Fruit fly (Drosophila melanogaster) whole organism, embryonic: ENCODE results near the gene CG3625.

Experiments
- Atf3 ChIP-seq: fragments of 200-800 bp; sonication (Bioruptor generic); optimal IDR thresholded peaks from 3 replicates; lab custom pipeline; 2016; ENCODE audit warnings: missing biosample characterization, missing genetic modification characterization
- Atf6 ChIP-seq: fragments of 200-800 bp; sonication (Bioruptor generic); IDR thresholded peaks from 2 replicates; pipeline ENCODE4 v1.3.6; 2022; ENCODE audit warnings: missing biosample characterization, missing genetic modification characterization
- C15 ChIP-seq: fragments of 200-800 bp; sonication (Bioruptor generic); IDR thresholded peaks from 3 replicates; pipeline ENCODE4 v1.3.6; 2022; ENCODE audit warnings: missing biosample characterization, missing genetic modification characterization
- CG1024 ChIP-seq: fragments of 200-800 bp; sonication (Bioruptor generic); IDR thresholded peaks from 2 replicates; pipeline ENCODE4 v1.3.6; 2022; ENCODE audit warnings: missing biosample characterization, missing genetic modification characterization
- CG10321 ChIP-seq: fragments of 200-800 bp; sonication (Bioruptor generic); IDR thresholded peaks from 2 replicates; pipeline ENCODE4 v1.3.6; 2022; ENCODE audit warnings: missing biosample characterization, missing genetic modification characterization
- CG12236 ChIP-seq: fragments of 200-800 bp; sonication (Bioruptor generic); optimal IDR thresholded peaks from 2 replicates; lab custom pipeline; 2016; ENCODE audit warnings: missing biosample characterization, missing genetic modification characterization
- CG12299 ChIP-seq: fragments of 200-800 bp; sonication (Bioruptor generic); optimal IDR thresholded peaks from 2 replicates; lab custom pipeline; 2018; ENCODE audit warnings: missing biosample characterization, mild to moderate bottlenecking, missing genetic modification characterization
- CG12769 ChIP-seq: fragments of 200-800 bp; sonication (Bioruptor generic); optimal IDR thresholded peaks from 2 replicates; lab custom pipeline; 2019; ENCODE audit warnings: missing biosample characterization, mild to moderate bottlenecking, missing genetic modification characterization, moderate library complexity
- CG17385 ChIP-seq: fragments of 200-800 bp; sonication (Bioruptor generic); optimal IDR thresholded peaks from 3 replicates; lab custom pipeline; 2018; ENCODE audit warnings: missing biosample characterization, mild to moderate bottlenecking, missing genetic modification characterization
- CG17568 ChIP-seq: fragments of 200-800 bp; sonication (Bioruptor generic); optimal IDR thresholded peaks from 2 replicates; lab custom pipeline; 2018; ENCODE audit warnings: missing biosample characterization, mild to moderate bottlenecking, missing genetic modification characterization, moderate library complexity
- CG2199 ChIP-seq: fragments of 200-800 bp; sonication (Bioruptor generic); IDR thresholded peaks from 3 replicates; pipeline ENCODE4 v1.3.6; 2022; ENCODE audit warnings: missing biosample characterization, missing genetic modification characterization
- CG33557 ChIP-seq: fragments of 200-800 bp; sonication (Bioruptor generic); optimal IDR thresholded peaks from 2 replicates; lab custom pipeline; 2019; ENCODE audit warnings: missing biosample characterization, mild to moderate bottlenecking, missing genetic modification characterization, moderate library complexity
- CG5953 ChIP-seq: fragments of 200-800 bp; sonication (Bioruptor generic); IDR thresholded peaks from 2 replicates; pipeline ENCODE4 v1.3.6; 2022; ENCODE audit warnings: missing biosample characterization, missing genetic modification characterization
- CG6254 ChIP-seq: fragments of 200-800 bp; sonication (Bioruptor generic); optimal IDR thresholded peaks from 3 replicates; lab custom pipeline; 2017; ENCODE audit warnings: mild to moderate bottlenecking, missing biosample characterization, missing genetic modification reagents, missing genetic modification characterization
- CG7786 ChIP-seq: fragments of 200-800 bp; sonication (Bioruptor generic); optimal IDR thresholded peaks from 2 replicates; lab custom pipeline; 2016; ENCODE audit warnings: missing biosample characterization, missing genetic modification characterization
- CG7928 ChIP-seq: fragments of 200-800 bp; sonication (Bioruptor generic); optimal IDR thresholded peaks from 2 replicates; lab custom pipeline; 2017; ENCODE audit warnings: missing biosample characterization, mild to moderate bottlenecking, missing genetic modification characterization
- CG8359 ChIP-seq: fragments of 200-800 bp; sonication (Bioruptor generic); optimal IDR thresholded peaks from 2 replicates; lab custom pipeline; 2017; ENCODE audit warnings: missing biosample characterization, mild to moderate bottlenecking, missing genetic modification characterization, borderline replicate concordance
- CG8478 ChIP-seq: fragments of >200 bp; optimal IDR thresholded peaks from 2 replicates; lab custom pipeline; 2018
- CG9609 ChIP-seq: fragments of 200-800 bp; sonication (Bioruptor generic); optimal IDR thresholded peaks from 3 replicates; lab custom pipeline; 2016; ENCODE audit warnings: missing biosample characterization, missing genetic modification characterization
- Dad ChIP-seq: fragments of 200-800 bp; sonication (Bioruptor generic); optimal IDR thresholded peaks from 3 replicates; lab custom pipeline; 2016; ENCODE audit warnings: missing biosample characterization, missing genetic modification characterization
- HLH4C ChIP-seq: fragments of 200-800 bp; sonication (Bioruptor generic); IDR thresholded peaks from 3 replicates; pipeline ENCODE4 v1.3.6; 2022; ENCODE audit warnings: missing biosample characterization, missing genetic modification characterization; ENCODE audit not compliant: partially characterized antibody
- HmgD ChIP-seq: fragments of 200-800 bp; sonication (Bioruptor generic); optimal IDR thresholded peaks from 3 replicates; lab custom pipeline; 2016; ENCODE audit warnings: missing biosample characterization, missing genetic modification characterization
- Max ChIP-seq: fragments of 200-800 bp; sonication (Bioruptor generic); optimal IDR thresholded peaks from 2 replicates; lab custom pipeline; 2016; ENCODE audit warnings: missing biosample characterization, mild to moderate bottlenecking, missing genetic modification characterization
- NFAT ChIP-seq: fragments of 200-800 bp; sonication (Bioruptor generic); IDR thresholded peaks from 2 replicates; pipeline ENCODE4 v1.3.6; 2022; ENCODE audit warnings: missing biosample characterization, missing genetic modification characterization
- Optix ChIP-seq: fragments of 200-800 bp; sonication (Bioruptor generic); IDR thresholded peaks from 3 replicates; pipeline ENCODE4 v1.3.6; 2022; ENCODE audit warnings: missing biosample characterization, missing genetic modification characterization
- TFAM ChIP-seq: fragments of 200-800 bp; sonication (Bioruptor generic); optimal IDR thresholded peaks from 2 replicates; lab custom pipeline; 2017; ENCODE audit warnings: missing biosample characterization, missing genetic modification characterization, inconsistent platforms
- Tbp ChIP-seq: fragments of >200 bp; optimal IDR thresholded peaks from 2 replicates; lab custom pipeline; 2018; ENCODE audit warnings: missing biosample characterization, missing genetic modification characterization
- ato ChIP-seq: fragments of 200-800 bp; sonication (Bioruptor generic); IDR thresholded peaks from 2 replicates; pipeline ENCODE4 v1.3.6; 2022; ENCODE audit warnings: missing biosample characterization, missing genetic modification characterization; ENCODE audit not compliant: partially characterized antibody
- bsh ChIP-seq, 2 experiments: fragments of 200-800 bp; sonication (Bioruptor generic); optimal IDR thresholded peaks; 2 replicates each; lab custom pipeline; 2017 to 2018; ENCODE audit warnings: mild to moderate bottlenecking in 2 of 2, missing biosample characterization in 2 of 2, missing genetic modification characterization in 2 of 2, moderate library complexity in 1 of 2
- dan ChIP-seq: fragments of 200-800 bp; sonication (Bioruptor generic); IDR thresholded peaks from 2 replicates; pipeline ENCODE4 v1.3.6; 2022; ENCODE audit warnings: missing biosample characterization, missing genetic modification characterization
- dati ChIP-seq: fragments of 200-800 bp; sonication (Bioruptor generic); IDR thresholded peaks from 2 replicates; pipeline ENCODE4 v1.3.6; 2022; ENCODE audit warnings: missing biosample characterization, missing genetic modification characterization
- dysf ChIP-seq: fragments of 200-800 bp; sonication (Bioruptor generic); IDR thresholded peaks from 3 replicates; pipeline ENCODE4 v1.3.6; 2022; ENCODE audit warnings: missing biosample characterization, missing genetic modification characterization
- emc ChIP-seq: fragments of 200-800 bp; sonication (Bioruptor generic); optimal IDR thresholded peaks from 2 replicates; lab custom pipeline; 2016; ENCODE audit warnings: missing biosample characterization, missing genetic modification characterization
- en ChIP-seq: fragments of 200-800 bp; sonication (Bioruptor generic); optimal IDR thresholded peaks from 2 replicates; lab custom pipeline; 2016; ENCODE audit warnings: missing biosample characterization, missing genetic modification characterization
- gcm ChIP-seq: fragments of 200-800 bp; sonication (Bioruptor generic); optimal IDR thresholded peaks from 2 replicates; lab custom pipeline; 2019; ENCODE audit warnings: missing biosample characterization, mild to moderate bottlenecking, missing genetic modification characterization, moderate library complexity
- gcm2 ChIP-seq: fragments of 200-800 bp; sonication (Bioruptor generic); optimal IDR thresholded peaks from 2 replicates; lab custom pipeline; 2016; ENCODE audit warnings: missing biosample characterization, missing genetic modification characterization
- gem ChIP-seq: fragments of 200-800 bp; sonication (Bioruptor generic); optimal IDR thresholded peaks from 2 replicates; lab custom pipeline; 2019; ENCODE audit warnings: missing biosample characterization, mild to moderate bottlenecking, missing genetic modification characterization, moderate library complexity
- lilli ChIP-seq: fragments of 200-800 bp; sonication (Bioruptor generic); optimal IDR thresholded peaks from 3 replicates; lab custom pipeline; 2016; ENCODE audit warnings: missing biosample characterization, missing genetic modification characterization
- nerfin-1 ChIP-seq: fragments of 200-800 bp; sonication (Bioruptor generic); optimal IDR thresholded peaks from 3 replicates; lab custom pipeline; 2019; ENCODE audit warnings: missing biosample characterization, mild to moderate bottlenecking, missing genetic modification characterization, moderate library complexity
- odd ChIP-seq: fragments of 200-800 bp; sonication (Bioruptor generic); optimal IDR thresholded peaks from 2 replicates; lab custom pipeline; 2017; ENCODE audit warnings: missing biosample characterization, mild to moderate bottlenecking, missing genetic modification characterization
- otp ChIP-seq: fragments of 200-800 bp; sonication (Bioruptor generic); IDR thresholded peaks from 3 replicates; pipeline ENCODE4, ENCODE4 v1.3.6; 2022; ENCODE audit warnings: missing biosample characterization, missing genetic modification characterization
- pb ChIP-seq: fragments of 200-800 bp; sonication (Bioruptor generic); optimal IDR thresholded peaks from 3 replicates; lab custom pipeline; 2016; ENCODE audit warnings: missing biosample characterization, missing genetic modification characterization
- pho ChIP-seq: fragments of 200-800 bp; sonication (Bioruptor generic); optimal IDR thresholded peaks from 2 replicates; lab custom pipeline; 2016; ENCODE audit warnings: missing biosample characterization, missing genetic modification characterization
- pita ChIP-seq: fragments of 200-800 bp; sonication (Bioruptor generic); optimal IDR thresholded peaks from 2 replicates; lab custom pipeline; 2017; ENCODE audit warnings: missing biosample characterization, mild to moderate bottlenecking, missing genetic modification characterization
- psq ChIP-seq: fragments of 200-800 bp; sonication (Bioruptor generic); optimal IDR thresholded peaks from 2 replicates; lab custom pipeline; 2017; ENCODE audit warnings: missing biosample characterization, missing genetic modification characterization
- repo ChIP-seq: fragments of 200-800 bp; sonication (Bioruptor generic); optimal IDR thresholded peaks from 2 replicates; lab custom pipeline; 2016; ENCODE audit warnings: missing biosample characterization, missing genetic modification characterization
- sc ChIP-seq, 3 experiments: fragments of >200 bp in 2 of 3; fragments of 200-800 bp in 1 of 3; sonication (Bioruptor generic) in 1 of 3; optimal IDR thresholded peaks; 2 replicates in 2 of 3; 3 replicates in 1 of 3; lab custom pipeline; 2017; ENCODE audit warnings: mild to moderate bottlenecking in 1 of 3, missing biosample characterization in 1 of 3, missing genetic modification characterization in 1 of 3, missing genetic modification reagents in 1 of 3
- shn ChIP-seq: fragments of 200-800 bp; sonication (Bioruptor generic); optimal IDR thresholded peaks from 3 replicates; lab custom pipeline; 2016; ENCODE audit warnings: missing biosample characterization, missing genetic modification characterization
- slbo ChIP-seq: fragments of 200-800 bp; sonication (Bioruptor generic); IDR thresholded peaks from 2 replicates; pipeline ENCODE4 v1.3.6; 2022; ENCODE audit warnings: missing biosample characterization, missing genetic modification characterization
- vvl ChIP-seq: fragments of 200-800 bp; sonication (Bioruptor generic); IDR thresholded peaks from 2 replicates; pipeline ENCODE4 v1.3.6; 2022; ENCODE audit warnings: missing biosample characterization, missing genetic modification characterization
- z ChIP-seq: fragments of 200-800 bp; sonication (Bioruptor generic); IDR thresholded peaks from 3 replicates; pipeline ENCODE4 v1.3.6; 2022; ENCODE audit warnings: missing biosample characterization, missing genetic modification characterization

CG3625 gene

DNA sequence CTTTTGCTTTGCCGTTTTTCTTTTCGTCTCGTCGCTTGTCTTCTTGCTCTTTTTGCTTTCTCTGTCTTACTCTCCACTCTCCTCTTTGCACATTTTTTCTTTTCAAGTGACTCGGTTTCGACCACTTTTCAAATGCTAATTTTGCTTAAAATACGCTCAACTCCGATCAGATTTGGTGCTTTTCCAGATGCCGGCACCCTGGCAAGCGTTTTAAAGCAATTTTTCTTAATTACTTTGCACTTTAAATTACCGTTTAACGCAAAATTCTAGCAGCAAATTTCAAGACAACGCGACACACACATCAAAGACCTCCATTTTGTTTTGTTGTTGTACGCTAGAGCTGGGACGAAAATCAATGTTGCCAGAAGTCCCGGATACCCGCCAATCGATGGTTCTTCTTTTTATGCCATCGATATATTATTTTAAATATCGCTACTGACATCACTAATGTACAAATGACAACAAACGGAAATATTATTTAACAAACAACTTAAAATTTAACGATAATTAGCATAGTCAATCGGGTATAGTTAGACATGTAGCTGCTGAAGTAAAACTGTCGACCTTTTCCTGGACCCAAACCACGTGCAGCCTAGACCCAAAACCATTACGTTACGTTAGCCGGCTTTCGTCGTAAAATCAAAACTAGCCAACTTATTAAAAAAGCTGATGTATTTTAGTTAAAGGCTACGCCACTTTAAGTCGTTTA is 40.9 kb downstream of the CG3625 start, which contains the start of gene kis (continued):
- TF ChIP-seq pb (GFP tag; lab: Kevin White, UChicago) (no peak), CG12236 (GFP tag; lab: Kevin White, UChicago) (no peak), odd (no peak), emc (GFP tag; lab: Kevin White, UChicago) (peak; percentile 10), Dad (peak; percentile 43), en (GFP tag; lab: Kevin White, UChicago) (no peak), CG6254 (GFP tag; lab: Kevin White, UChicago) (no peak), CG10321 (no peak), gem (tag; lab: Kevin White, UChicago) (peak; percentile 43), Atf3 (no peak), ato (GFP tag; lab: Robert Waterston, UW) (peak; percentile 91), CG2199 (GFP tag; lab: Robert Waterston, UW) (no peak), Tbp (no peak), CG17385 (GFP tag; lab: Kevin White, UChicago) (peak; percentile 1), nerfin-1 (tag; lab: Kevin White, UChicago) (peak; percentile 48), CG12299 (tag; lab: Kevin White, UChicago) (peak; percentile 40), Max (GFP tag; lab: Kevin White, UChicago) (peak; percentile 65), CG7786 (GFP tag; lab: Kevin White, UChicago) (no peak), CG12769 (peak; percentile 70), HmgD (GFP tag; lab: Kevin White, UChicago) (peak; percentile 70), CG9609 (GFP tag; lab: Kevin White, UChicago) (no peak), HLH4C (GFP tag; lab: Robert Waterston, UW) (peak; percentile 91), psq (GFP tag; lab: Kevin White, UChicago) (peak; percentile 80), CG8359 (GFP tag; lab: Kevin White, UChicago) (no peak), CG1024 (GFP tag; lab: Robert Waterston, UW) (no peak), dati (0 out of 2 replicates have a peak, but pooled peaks have one; percentile 6), otp (GFP tag; lab: Robert Waterston, UW) (no peak), dysf (GFP tag; lab: Robert Waterston, UW) (no peak), CG7928 (GFP tag; lab: Kevin White, UChicago) (no peak), CG8478 (lab: Kevin White, UChicago) (no peak), repo (GFP tag; lab: Kevin White, UChicago) (peak; percentile 12), Optix (GFP tag; lab: Robert Waterston, UW) (no peak), CG5953 (no peak), pita (GFP tag; lab: Kevin White, UChicago) (peak; percentile 67), gcm (peak; percentile 21), slbo (peak; percentile 61), sc (optimal IDR thresholded peaks at IDR 0.05; lab: Kevin White, UChicago) (no peak), sc (GFP tag; optimal IDR thresholded peaks at IDR 0.05; lab: Kevin White, UChicago) (no peak), gcm2 (GFP tag; lab: Kevin White, UChicago) (no peak), shn (peak; percentile 31), C15 (GFP tag; lab: Robert Waterston, UW) (no peak), dan (GFP tag; lab: Robert Waterston, UW) (no peak), Atf6 (no peak), CG17568 (GFP tag; lab: Kevin White, UChicago) (peak; percentile 13), vvl (peak; percentile 57; the same call in 1 of the 2 replicates), lilli (GFP tag; lab: Kevin White, UChicago) (peak; percentile 76), NFAT (GFP tag; lab: Robert Waterston, UW) (peak; percentile 57), CG33557 (peak; percentile 8), z (no peak), TFAM (GFP tag; lab: Kevin White, UChicago) (no peak), pho (peak; percentile 67), bsh (GFP tag; optimal IDR thresholded peaks at IDR 0.05; lab: Kevin White, UChicago) (peak; percentile 5 to 21)
